Worm (Caenorhabditis elegans) whole organism, L4 larva: ENCODE data around the gene C03H12.1.

Source experiments
- arid-1 ChIP-seq: fragments of 200-800 bp; sonication (Bioruptor generic); conservative IDR thresholded peaks from 2 replicates; pipeline ENCODE4 v1.3.6; 2022; ENCODE audit warnings: missing genetic modification reagents, missing genetic modification characterization, missing compliant biosample characterization
- ceh-82 ChIP-seq: sonication (generic microtip); optimal IDR thresholded peaks from 2 replicates; lab custom pipeline; 2017; ENCODE audit warnings: missing biosample characterization, missing genetic modification characterization
- gei-8 ChIP-seq: fragments of 200-800 bp; sonication (Bioruptor generic); optimal IDR thresholded peaks from 2 replicates; lab custom pipeline; 2018; ENCODE audit warnings: mild to moderate bottlenecking, missing genetic modification characterization, missing compliant biosample characterization
- nhr-237 ChIP-seq: sonication (generic microtip); optimal IDR thresholded peaks from 2 replicates; lab custom pipeline; 2017; ENCODE audit warnings: missing biosample characterization, missing genetic modification characterization
- ztf-11 ChIP-seq: fragments of 150-350 bp; optimal IDR thresholded peaks from 2 replicates; lab custom pipeline; 2014; ENCODE audit warnings: missing biosample characterization, missing genetic modification characterization

DNA sequence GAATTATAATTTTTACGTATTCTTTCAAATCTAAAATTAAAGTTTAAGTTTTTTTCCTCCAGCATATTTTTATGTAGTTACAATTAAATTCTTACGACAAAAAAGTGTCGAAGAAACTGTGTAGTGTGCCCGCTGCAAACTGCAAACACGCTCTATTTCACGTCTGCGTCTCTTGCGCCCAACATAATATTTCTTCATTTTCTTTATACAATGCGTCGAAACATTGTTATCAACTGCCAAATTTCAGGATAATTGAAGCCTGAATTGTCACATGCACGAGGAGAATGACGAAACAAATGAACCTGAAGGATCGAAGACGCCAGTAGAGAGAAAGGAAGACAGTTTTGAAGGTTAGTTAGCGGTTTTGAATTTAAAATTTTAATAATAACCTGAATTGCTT is at the start of gene C03H12.1:
- TF ChIP-seq ceh-82 (tag; lab: Kevin White, UChicago): no peak
- no peak for TF ChIP-seq nhr-237 (tag; lab: Kevin White, UChicago)
- no peak for TF ChIP-seq gei-8 (GFP tag; lab: Kevin White, UChicago)
- TF ChIP-seq arid-1 (GFP tag; lab: Robert Waterston, UW): no peak
- no peak for TF ChIP-seq ztf-11
